Fruit fly (Drosophila melanogaster): ENCODE measurements around the gene Rheb.

Gene Rheb

dm6 chr3R:5523070-5523637 lies 45.6 kb upstream of the Rheb start, which contains the start of the genes CG43845 and Nmdar1:
Gene CG43845, minus strand, starts transcription at chr3R:5523120.
Gene Nmdar1, minus strand, starts transcription at chr3R:5523328.
- TF ChIP-seq sqz (GFP tag; optimal IDR thresholded peaks at IDR 0.05) = no peak
- peak; percentile 19 for TF ChIP-seq CG15514 (GFP tag; optimal IDR thresholded peaks at IDR 0.05)
- TF ChIP-seq gsb (GFP tag; IDR thresholded peaks at IDR 0.05) = 0 out of 2 replicates have a peak, but pooled peaks have one; percentile 11
- 0 out of 2 replicates have a peak, but pooled peaks have one; percentile 26 for TF ChIP-seq CG10959 (GFP tag; IDR thresholded peaks at IDR 0.05)
- 0 out of 2 replicates have a peak, but pooled peaks have one; percentile 8 for TF ChIP-seq Scr (GFP tag; IDR thresholded peaks at IDR 0.05; ENCODE audit: partially characterized antibody)
- peak; percentile 62; the same call in 1 of the 2 replicates for TF ChIP-seq sna (GFP tag; IDR thresholded peaks at IDR 0.05; ENCODE audit: partially characterized antibody)
- TF ChIP-seq scrt (GFP tag; optimal IDR thresholded peaks at IDR 0.05) = peak; percentile 93
- peak; percentile 39; the same call in 1 of the 2 replicates for TF ChIP-seq chm (GFP tag; IDR thresholded peaks at IDR 0.05)
- TF ChIP-seq Trl (optimal IDR thresholded peaks at IDR 0.05) = peak; percentile 57 to 61
- peak; percentile 17 for TF ChIP-seq Trl (GFP tag; optimal IDR thresholded peaks at IDR 0.05)
- TF ChIP-seq Adf1 (GFP tag; IDR thresholded peaks at IDR 0.05) = peak; percentile 98
- TF ChIP-seq CG42726 (GFP tag; IDR thresholded peaks at IDR 0.05; ENCODE audit: partially characterized antibody) = 0 out of 2 replicates have a peak, but pooled peaks have one; percentile 5
- TF ChIP-seq tio (GFP tag; optimal IDR thresholded peaks at IDR 0.05) = no peak
- TF ChIP-seq danr (GFP tag; IDR thresholded peaks at IDR 0.05) = no peak
- peak; percentile 61; the same call in 3 of the 4 replicates for TF ChIP-seq Dll (GFP tag; IDR thresholded peaks at IDR 0.05; ENCODE audit: partially characterized antibody)
- TF ChIP-seq Deaf1 (tag; optimal IDR thresholded peaks at IDR 0.05) = peak; percentile 11
- peak; percentile 2 for TF ChIP-seq CG10543 (GFP tag; optimal IDR thresholded peaks at IDR 0.05)
- peak; percentile 35; the same call in 1 of the 3 replicates for TF ChIP-seq Dbx (GFP tag; IDR thresholded peaks at IDR 0.05)
- peak; percentile 74 for TF ChIP-seq sens (GFP tag)
- peak; percentile 21; the same call in 1 of the 3 replicates for TF ChIP-seq so (GFP tag; IDR thresholded peaks at IDR 0.05)
- peak; percentile 68; the same call in 1 of the 2 replicates for TF ChIP-seq CG7372 (GFP tag; IDR thresholded peaks at IDR 0.05)
- TF ChIP-seq CG14441 (GFP tag; IDR thresholded peaks at IDR 0.05) = no peak
- peak; percentile 39 for TF ChIP-seq Fer1 (GFP tag; optimal IDR thresholded peaks at IDR 0.05)
- TF ChIP-seq CG13287 (GFP tag; IDR thresholded peaks at IDR 0.05; ENCODE audit: partially characterized antibody) = peak; percentile 68
- TF ChIP-seq chinmo (GFP tag; IDR thresholded peaks at IDR 0.05; ENCODE audit: partially characterized antibody) = peak; percentile 90; the same call in 2 of the 4 replicates
- TF ChIP-seq CG31388 (GFP tag; optimal IDR thresholded peaks at IDR 0.05) = no peak
- TF ChIP-seq CG9727 (GFP tag; optimal IDR thresholded peaks at IDR 0.05) = no peak
- peak; percentile 69; the same call in 2 of the 3 replicates for TF ChIP-seq CG34224 (GFP tag; IDR thresholded peaks at IDR 0.05; ENCODE audit: partially characterized antibody)
- TF ChIP-seq CG17802 (tag; optimal IDR thresholded peaks at IDR 0.05) = no peak
- TF ChIP-seq unc-4 (GFP tag; IDR thresholded peaks at IDR 0.05; ENCODE audit: partially characterized antibody) = peak; percentile 51
- no peak for TF ChIP-seq CG10565 (GFP tag; optimal IDR thresholded peaks at IDR 0.05)
- TF ChIP-seq Drgx (GFP tag; IDR thresholded peaks at IDR 0.05) = peak; percentile 23; the same call in 1 of the 2 replicates
- TF ChIP-seq CG8924 (tag; optimal IDR thresholded peaks at IDR 0.05) = no peak
- TF ChIP-seq pnt (GFP tag; optimal IDR thresholded peaks at IDR 0.05) = no peak
- peak; percentile 72 for TF ChIP-seq Med (GFP tag)
- TF ChIP-seq bbx (GFP tag; IDR thresholded peaks at IDR 0.05; ENCODE audit: partially characterized antibody) = peak; percentile 12; the same call in 1 of the 2 replicates
- TF ChIP-seq CG12769 (tag; optimal IDR thresholded peaks at IDR 0.05) = peak; percentile 7
- TF ChIP-seq seq (GFP tag; IDR thresholded peaks at IDR 0.05) = no peak
- TF ChIP-seq GATAe (GFP tag; conservative IDR thresholded peaks at IDR 0.05) = no peak
- peak; percentile 47; the same call in 1 of the 3 replicates for TF ChIP-seq CG34422 (GFP tag; IDR thresholded peaks at IDR 0.05)
- TF ChIP-seq Jarid2 (GFP tag; optimal IDR thresholded peaks at IDR 0.05) = peak; percentile 0
- peak; percentile 71; the same call in 2 of the 3 replicates for TF ChIP-seq zen2 (GFP tag; IDR thresholded peaks at IDR 0.05; ENCODE audit: partially characterized antibody)
- peak; percentile 89 for TF ChIP-seq ewg (GFP tag; optimal IDR thresholded peaks at IDR 0.05)
- TF ChIP-seq ems (GFP tag; optimal IDR thresholded peaks at IDR 0.05) = peak; percentile 2
- TF ChIP-seq cato (GFP tag; optimal IDR thresholded peaks at IDR 0.05; ENCODE audit: borderline replicate concordance) = no peak
- no peak for TF ChIP-seq CG3995 (GFP tag; optimal IDR thresholded peaks at IDR 0.05)
- TF ChIP-seq CG34376 (GFP tag; optimal IDR thresholded peaks at IDR 0.05) = peak; percentile 25
- TF ChIP-seq CG13624 (GFP tag; optimal IDR thresholded peaks at IDR 0.05) = no peak
